Worm (Caenorhabditis elegans): ENCODE measurements around the gene ceh-40.

Gene ceh-40

DNA sequence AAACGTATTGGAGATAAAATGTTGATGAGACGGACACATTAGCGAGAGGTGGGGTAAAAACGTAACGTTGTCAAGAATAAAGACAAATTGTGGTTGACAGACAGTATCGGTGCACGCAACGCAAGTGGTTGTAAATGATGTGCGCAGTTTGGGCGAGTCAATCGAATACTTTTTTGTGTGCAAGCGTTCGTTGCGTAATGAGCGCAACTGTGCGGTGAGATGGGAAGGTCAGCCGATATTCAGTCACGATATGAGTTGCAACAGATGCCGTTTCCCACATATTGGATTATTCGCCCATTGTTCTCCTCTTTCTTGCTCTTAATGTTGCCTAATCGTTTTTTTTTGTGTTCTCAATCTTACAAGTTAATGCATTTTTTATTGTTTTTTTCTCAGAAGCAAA is at the start of gene ceh-40:
ceh-40 (minus strand) TSS at position 41 of the 400 bp plus-strand sequence.
- TF ChIP-seq mab-5 (tag; optimal IDR thresholded peaks at IDR 0.05) (no peak), zip-8 (tag; optimal IDR thresholded peaks at IDR 0.05) (peak; percentile 50), mls-2 (tag; optimal IDR thresholded peaks at IDR 0.05) (no peak), cnd-1 (tag; optimal IDR thresholded peaks at IDR 0.05) (peak; percentile 36), elt-3 (tag; optimal IDR thresholded peaks at IDR 0.05) (no peak), unc-62 (GFP tag; optimal IDR thresholded peaks at IDR 0.05) (peak; percentile 51), M03D4.4 (tag; optimal IDR thresholded peaks at IDR 0.05) (no peak), ztf-11 (tag; optimal IDR thresholded peaks at IDR 0.05) (no peak), lin-32 (GFP tag; optimal IDR thresholded peaks at IDR 0.05) (no peak), nhr-76 (tag; optimal IDR thresholded peaks at IDR 0.05) (no peak), mep-1 (tag; optimal IDR thresholded peaks at IDR 0.05) (no peak), ceh-39 (tag; optimal IDR thresholded peaks at IDR 0.05) (peak; percentile 63), tbx-8 (GFP tag; optimal IDR thresholded peaks at IDR 0.05) (no peak), lin-13 (tag; optimal IDR thresholded peaks at IDR 0.05) (no peak), snpc-4 (tag; optimal IDR thresholded peaks at IDR 0.05) (no peak), ceh-83 (GFP tag; optimal IDR thresholded peaks at IDR 0.05) (no peak), pha-4 (tag; optimal IDR thresholded peaks at IDR 0.05) (no peak), lsy-2 (tag; optimal IDR thresholded peaks at IDR 0.05) (no peak), nhr-2 (tag; optimal IDR thresholded peaks at IDR 0.05) (peak; percentile 74), nhr-237 (tag; optimal IDR thresholded peaks at IDR 0.05) (no peak), elt-1 (tag; optimal IDR thresholded peaks at IDR 0.05; ENCODE audit: borderline replicate concordance, insufficient read depth) (no peak), unc-39 (tag; optimal IDR thresholded peaks at IDR 0.05) (no peak), unc-120 (tag; optimal IDR thresholded peaks at IDR 0.05; ENCODE audit: poor library complexity, severe bottlenecking) (no peak), hlh-1 (tag; optimal IDR thresholded peaks at IDR 0.05) (no peak), blmp-1 (tag; optimal IDR thresholded peaks at IDR 0.05) (no peak), ham-2 (GFP tag; optimal IDR thresholded peaks at IDR 0.05) (no peak), flh-1 (GFP tag; optimal IDR thresholded peaks at IDR 0.05) (no peak)

DNA sequence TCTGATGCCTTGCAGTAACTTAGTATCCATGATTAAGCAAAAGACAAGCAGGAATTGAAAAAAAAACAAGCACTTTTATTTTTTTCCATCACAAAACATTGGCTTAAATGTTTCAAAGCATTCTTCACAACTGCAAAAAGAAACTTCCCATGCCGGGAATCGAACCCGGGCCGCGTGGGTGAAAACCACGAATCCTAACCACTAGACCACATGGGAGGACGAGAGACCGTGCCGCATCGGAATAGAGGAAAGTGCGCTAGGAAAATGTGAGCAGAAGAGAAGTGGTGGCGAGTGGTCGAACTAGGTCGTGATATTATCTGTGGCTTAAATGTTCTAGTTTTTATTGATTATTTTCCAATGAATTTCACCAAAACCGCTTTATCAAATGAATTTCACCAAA is 46.9 kb upstream of the ceh-40 start:
- TF ChIP-seq bed-3 (GFP tag; optimal IDR thresholded peaks at IDR 0.05) (peak; percentile 59), mab-5 (tag; optimal IDR thresholded peaks at IDR 0.05) (no peak), drap-1 (GFP tag; optimal IDR thresholded peaks at IDR 0.05) (peak; percentile 80), blmp-1 (tag; optimal IDR thresholded peaks at IDR 0.05) (no peak), pha-4 (tag; optimal IDR thresholded peaks at IDR 0.05) (no peak), sptf-1 (tag; optimal IDR thresholded peaks at IDR 0.05) (peak; percentile 72), M03D4.4 (tag; optimal IDR thresholded peaks at IDR 0.05) (peak; percentile 74), unc-120 (tag; optimal IDR thresholded peaks at IDR 0.05; ENCODE audit: poor library complexity, severe bottlenecking) (peak; percentile 41), ces-1 (GFP tag; optimal IDR thresholded peaks at IDR 0.05) (peak; percentile 2), mls-2 (tag; optimal IDR thresholded peaks at IDR 0.05) (peak; percentile 72), nhr-237 (tag; optimal IDR thresholded peaks at IDR 0.05) (no peak), cnd-1 (tag; optimal IDR thresholded peaks at IDR 0.05) (peak; percentile 74), ceh-39 (tag; optimal IDR thresholded peaks at IDR 0.05) (no peak), ceh-83 (GFP tag; optimal IDR thresholded peaks at IDR 0.05) (peak; percentile 84), nhr-28 (tag; optimal IDR thresholded peaks at IDR 0.05) (no peak), snpc-4 (tag; optimal IDR thresholded peaks at IDR 0.05) (no peak), lin-13 (tag; optimal IDR thresholded peaks at IDR 0.05) (no peak), lin-32 (GFP tag; optimal IDR thresholded peaks at IDR 0.05) (peak; percentile 49), tbx-8 (GFP tag; optimal IDR thresholded peaks at IDR 0.05) (peak; percentile 36), nhr-12 (tag; optimal IDR thresholded peaks at IDR 0.05) (no peak), ceh-43 (GFP tag; optimal IDR thresholded peaks at IDR 0.05) (peak; percentile 44), mep-1 (tag; optimal IDR thresholded peaks at IDR 0.05) (peak; percentile 11), hlh-1 (tag; optimal IDR thresholded peaks at IDR 0.05) (peak; percentile 26), sem-2 (GFP tag; optimal IDR thresholded peaks at IDR 0.05) (peak; percentile 64), ham-2 (GFP tag; optimal IDR thresholded peaks at IDR 0.05) (peak; percentile 51)

DNA sequence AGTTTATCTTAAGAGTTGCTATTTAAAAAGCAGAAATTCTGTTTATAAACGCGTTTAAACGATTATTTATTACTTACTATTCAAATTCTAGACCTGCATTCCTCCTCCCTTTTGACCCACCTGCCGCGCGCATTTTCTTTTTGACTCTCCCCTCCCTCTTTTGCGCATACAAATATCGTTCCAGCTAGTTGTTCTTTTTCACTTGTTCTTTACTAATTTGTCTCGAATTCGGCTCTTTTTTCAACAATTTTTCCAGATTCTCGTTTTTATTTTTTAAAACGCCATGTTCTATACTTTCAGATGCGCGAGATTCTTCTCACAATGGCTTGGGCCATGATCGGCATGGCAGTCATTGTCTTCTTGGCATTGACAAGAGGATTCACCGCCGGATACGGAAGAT is 44.8 kb upstream of the ceh-40 start, which contains the start of gene F19H6.4:
F19H6.4 (plus strand) TSS at position 301 of the 400 bp plus-strand sequence.
- TF ChIP-seq lin-32 (GFP tag; optimal IDR thresholded peaks at IDR 0.05), result no peak
- no peak for TF ChIP-seq snpc-4 (tag; optimal IDR thresholded peaks at IDR 0.05)
- TF ChIP-seq mep-1 (tag; optimal IDR thresholded peaks at IDR 0.05), result no peak
- no peak for TF ChIP-seq bed-3 (GFP tag; optimal IDR thresholded peaks at IDR 0.05)
- no peak for TF ChIP-seq nhr-28 (tag; optimal IDR thresholded peaks at IDR 0.05)
- no peak for TF ChIP-seq unc-120 (tag; optimal IDR thresholded peaks at IDR 0.05; ENCODE audit: poor library complexity, severe bottlenecking)
- TF ChIP-seq hlh-1 (tag; optimal IDR thresholded peaks at IDR 0.05), result no peak
- TF ChIP-seq ceh-43 (GFP tag; optimal IDR thresholded peaks at IDR 0.05), result no peak
- TF ChIP-seq ces-1 (GFP tag; optimal IDR thresholded peaks at IDR 0.05), result no peak
- TF ChIP-seq cnd-1 (tag; optimal IDR thresholded peaks at IDR 0.05), result no peak
- TF ChIP-seq tbx-8 (GFP tag; optimal IDR thresholded peaks at IDR 0.05), result no peak
- no peak for TF ChIP-seq mab-5 (tag; optimal IDR thresholded peaks at IDR 0.05)
- no peak for TF ChIP-seq unc-62 (GFP tag; optimal IDR thresholded peaks at IDR 0.05)
- TF ChIP-seq M03D4.4 (tag; optimal IDR thresholded peaks at IDR 0.05), result no peak
